Worm (Caenorhabditis elegans): ENCODE data around the gene T28C6.5.

T28C6.5 gene

DNA sequence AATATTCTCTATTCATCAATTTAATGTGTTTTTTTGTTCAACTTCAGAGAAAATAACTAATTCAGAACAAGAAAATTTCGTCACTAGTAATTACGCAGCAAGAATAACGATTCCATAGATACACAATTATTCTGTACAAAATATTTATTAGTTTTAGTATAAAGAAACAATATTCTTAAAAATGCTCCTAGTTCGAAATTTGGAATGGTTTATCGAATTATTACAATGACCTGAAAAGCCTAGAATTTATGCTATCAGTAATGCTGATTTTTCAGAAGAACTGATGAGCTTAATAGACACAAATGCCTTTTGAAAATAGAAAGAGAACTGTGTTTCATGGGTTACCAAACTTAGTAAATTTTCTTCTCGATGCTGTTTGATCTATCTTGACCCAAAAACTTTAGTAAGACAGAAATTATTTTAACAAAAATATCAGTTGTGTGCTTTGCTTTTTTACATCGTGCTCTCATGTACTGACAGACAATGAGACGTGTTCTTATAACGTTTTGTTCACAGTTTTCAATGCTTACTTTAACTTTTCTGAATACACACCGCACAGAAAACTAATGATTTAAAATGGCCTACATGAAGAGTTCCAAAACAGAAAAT is 4.9 kb downstream of the T28C6.5 start:
- TF ChIP-seq C04F5.9 (tag; optimal IDR thresholded peaks at IDR 0.05) (no peak), ama-1 (optimal IDR thresholded peaks at IDR 0.05) (no peak), jun-1 (tag; optimal IDR thresholded peaks at IDR 0.05) (peak; percentile 19), hlh-17 (GFP tag; optimal IDR thresholded peaks at IDR 0.05; ENCODE audit: borderline replicate concordance) (no peak), skn-1 (tag; optimal IDR thresholded peaks at IDR 0.05) (no peak), unc-86 (tag; optimal IDR thresholded peaks at IDR 0.05) (no peak), unc-98 (GFP tag; IDR thresholded peaks at IDR 0.05) (no peak), ztf-11 (tag; optimal IDR thresholded peaks at IDR 0.05) (no peak), elt-3 (tag; optimal IDR thresholded peaks at IDR 0.05) (peak in 2 of 6 experiments; percentile 27 to 28), isw-1 (GFP tag; IDR thresholded peaks at IDR 0.05) (no peak), aly-2 (tag; optimal IDR thresholded peaks at IDR 0.05) (peak; percentile 87), sox-4 (tag; optimal IDR thresholded peaks at IDR 0.05) (no peak), nhr-71 (tag; optimal IDR thresholded peaks at IDR 0.05) (no peak), vab-15 (tag; optimal IDR thresholded peaks at IDR 0.05) (no peak), hlh-4 (tag; optimal IDR thresholded peaks at IDR 0.05) (no peak), lin-14 (GFP tag; optimal IDR thresholded peaks at IDR 0.05) (no peak), tlp-1 (tag; optimal IDR thresholded peaks at IDR 0.05) (no peak), nhr-85 (tag) (peak; percentile 74)

DNA sequence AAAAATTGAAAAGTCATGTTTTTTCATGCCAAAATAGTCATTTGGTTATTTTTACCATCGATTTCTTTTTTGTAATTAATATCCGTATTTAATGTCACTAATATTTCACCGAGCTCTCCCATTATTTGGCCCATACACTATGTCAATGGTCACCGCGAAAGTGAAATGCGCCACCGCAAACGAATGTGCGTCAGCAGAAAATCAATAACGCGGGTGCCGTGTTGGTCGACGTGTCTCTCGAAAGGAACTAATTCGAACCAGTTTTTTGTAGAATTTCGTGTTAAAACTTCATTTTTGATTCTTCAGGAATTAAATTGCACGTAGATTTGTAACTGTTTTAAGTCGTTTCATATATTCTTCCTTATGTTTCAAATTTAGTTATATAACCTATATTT is 5.4 kb downstream of the T28C6.5 start:
- TF ChIP-seq xbp-1 (tag; optimal IDR thresholded peaks at IDR 0.05) (peak; percentile 77), nhr-47 (tag; optimal IDR thresholded peaks at IDR 0.05) (peak; percentile 9), rnt-1 (tag; optimal IDR thresholded peaks at IDR 0.05) (peak; percentile 50), elt-3 (tag; optimal IDR thresholded peaks at IDR 0.05) (peak in 1 of 6 experiments; percentile 39), swsn-7 (tag; optimal IDR thresholded peaks at IDR 0.05) (peak; percentile 16), unc-30 (tag; optimal IDR thresholded peaks at IDR 0.05) (no peak), lin-14 (GFP tag; optimal IDR thresholded peaks at IDR 0.05) (peak; percentile 54), lsy-2 (tag; optimal IDR thresholded peaks at IDR 0.05) (peak in 1 of 2 experiments; percentile 57), dsc-1 (tag; optimal IDR thresholded peaks at IDR 0.05) (peak; percentile 13), efl-1 (optimal IDR thresholded peaks at IDR 0.05) (peak; percentile 53 to 56), efl-1 (GFP tag; optimal IDR thresholded peaks at IDR 0.05 in 1 of 2) (peak in 1 of 2 experiments; percentile 94), C16A3.4 (tag; optimal IDR thresholded peaks at IDR 0.05) (peak; percentile 19), nhr-28 (tag; optimal IDR thresholded peaks at IDR 0.05) (no peak), F16B12.6 (tag; optimal IDR thresholded peaks at IDR 0.05) (no peak), nhr-85 (tag) (peak; percentile 5), vab-15 (tag; optimal IDR thresholded peaks at IDR 0.05) (no peak), snu-23 (GFP tag; optimal IDR thresholded peaks at IDR 0.05) (peak; percentile 51), egl-27 (tag; optimal IDR thresholded peaks at IDR 0.05) (no peak), irx-1 (tag; optimal IDR thresholded peaks at IDR 0.05) (no peak), ceh-82 (tag; optimal IDR thresholded peaks at IDR 0.05) (peak in 1 of 3 experiments; percentile 11), alr-1 (tag; optimal IDR thresholded peaks at IDR 0.05; ENCODE audit: borderline replicate concordance) (no peak), lin-39 (tag; optimal IDR thresholded peaks at IDR 0.05) (no peak), aly-2 (tag; optimal IDR thresholded peaks at IDR 0.05) (no peak), unc-130 (tag; optimal IDR thresholded peaks at IDR 0.05) (no peak), nhr-20 (tag; optimal IDR thresholded peaks at IDR 0.05) (peak; percentile 44), nhr-71 (tag; optimal IDR thresholded peaks at IDR 0.05) (peak; percentile 50), nhr-84 (tag; optimal IDR thresholded peaks at IDR 0.05) (no peak), lin-35 (GFP tag; optimal IDR thresholded peaks at IDR 0.05) (peak; percentile 32 to 69), pqm-1 (tag; optimal IDR thresholded peaks at IDR 0.05) (no peak), dpl-1 (GFP tag; optimal IDR thresholded peaks at IDR 0.05) (peak in 2 of 3 experiments; percentile 56), tbx-2 (tag; optimal IDR thresholded peaks at IDR 0.05) (peak; percentile 53), blmp-1 (tag; optimal IDR thresholded peaks at IDR 0.05) (peak; percentile 93)
